Fruit fly (Drosophila melanogaster): ENCODE data around the gene ppk20.
A peak's percentile ranks its signal among the peaks of the same experiment; 100 is the strongest.

ppk20 gene

DNA sequence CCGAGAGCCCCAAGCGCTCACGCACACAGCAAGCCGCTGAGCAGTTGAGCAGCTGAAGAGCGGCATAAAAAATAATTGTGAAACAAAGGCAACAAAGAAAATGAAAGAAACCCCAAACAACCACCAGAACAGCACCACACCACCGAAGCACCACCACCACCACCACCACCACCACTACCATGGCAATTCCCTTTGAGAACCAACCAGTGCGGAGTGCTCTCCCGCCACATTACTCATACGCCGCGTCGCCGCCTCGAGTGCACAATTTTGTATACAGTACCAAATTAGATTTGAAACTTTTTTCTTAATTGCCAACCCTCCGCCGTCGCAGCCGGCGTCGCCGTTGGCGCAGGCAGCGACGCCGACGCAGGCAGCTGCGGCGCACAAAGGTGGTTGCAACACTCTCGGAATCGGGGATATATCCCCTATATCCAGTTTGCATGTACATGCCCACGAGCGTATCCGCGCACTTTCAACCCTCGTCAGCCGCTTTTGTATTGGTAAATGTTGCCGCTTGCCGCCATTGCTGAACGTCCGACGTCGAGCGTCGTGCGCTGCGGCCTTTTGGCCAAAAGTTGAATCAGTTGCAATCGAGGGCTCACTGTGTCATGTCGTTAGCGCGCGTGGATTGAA, 23.4 kb upstream of the ppk20 start, which contains the start of gene dmrt99B:
Gene dmrt99B (plus strand): TSS at position 583 of the 633 bp plus-strand sequence.
- no peak for TF ChIP-seq noc (tag; optimal IDR thresholded peaks at IDR 0.05)

dm6 chr3R:29690960-29691527, 22.4 kb upstream of the ppk20 start:
- no peak for TF ChIP-seq noc (tag; optimal IDR thresholded peaks at IDR 0.05)

- no peak for TF ChIP-seq noc (tag; optimal IDR thresholded peaks at IDR 0.05)
Measured at dm6 chr3R:29690539-29690852, 21.8 kb upstream of the ppk20 start.

DNA sequence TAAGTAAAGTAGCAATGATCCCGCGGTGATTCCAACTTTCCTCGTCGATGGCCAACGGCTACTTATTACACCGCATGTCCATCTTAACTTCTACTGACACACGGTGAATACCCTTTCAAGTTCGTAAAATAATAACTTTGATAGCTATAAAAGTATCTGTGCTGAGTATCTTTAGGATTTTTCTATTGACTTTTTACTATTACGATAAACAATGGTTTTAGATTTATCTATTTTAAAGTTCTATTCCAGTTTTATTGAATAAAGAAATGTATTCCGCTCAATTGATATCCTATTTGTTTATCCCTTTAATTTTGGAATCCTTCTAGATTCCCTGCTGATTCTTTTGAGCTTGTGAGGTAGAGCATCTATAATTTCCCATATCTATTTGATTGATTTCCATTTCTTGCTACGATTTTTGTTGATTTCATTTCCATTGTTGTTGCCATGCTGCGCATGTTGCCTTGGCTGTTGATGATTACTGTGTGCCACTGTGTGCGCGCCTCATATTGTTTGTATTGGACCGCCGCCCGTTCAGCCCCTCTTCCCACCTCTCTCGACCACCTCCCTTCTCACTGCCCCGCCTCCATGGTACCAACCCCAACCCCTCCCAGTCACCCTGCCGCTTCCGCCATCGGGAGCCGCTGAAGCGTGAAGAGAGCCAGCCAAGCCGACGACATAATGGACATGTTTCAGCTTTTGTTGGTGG, 21.3 kb upstream of the ppk20 start:
- TF ChIP-seq noc (tag; optimal IDR thresholded peaks at IDR 0.05): no peak

DNA sequence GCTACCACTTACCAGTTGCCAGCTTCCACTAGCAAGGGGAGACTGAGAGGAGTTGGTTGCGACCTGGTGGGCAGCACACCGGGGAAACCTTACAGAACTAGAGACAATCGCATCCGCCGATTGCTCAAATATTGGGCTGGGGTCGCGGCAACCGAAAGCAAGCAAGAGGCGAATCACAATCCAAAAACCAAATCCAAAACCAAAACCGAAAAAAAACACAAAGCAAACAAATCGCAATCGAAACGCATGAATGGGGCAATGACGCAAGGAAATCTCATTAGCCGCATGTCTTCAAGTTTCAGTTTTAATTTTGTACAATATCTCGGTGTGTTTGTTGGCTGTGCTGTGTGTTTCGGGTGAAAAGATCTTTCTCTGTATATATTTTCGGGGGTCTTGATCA, 20.5 kb upstream of the ppk20 start, which contains the start of gene Obp99c:
Gene Obp99c (minus strand): TSS at position 101 of the 400 bp plus-strand sequence.
- TF ChIP-seq noc (tag; optimal IDR thresholded peaks at IDR 0.05): no peak

- TF ChIP-seq noc (tag; optimal IDR thresholded peaks at IDR 0.05): no peak
Measured at dm6 chr3R:29686698-29687097, 18.0 kb upstream of the ppk20 start.

- TF ChIP-seq noc (tag; optimal IDR thresholded peaks at IDR 0.05): no peak
Measured at dm6 chr3R:29682152-29682600, 13.5 kb upstream of the ppk20 start, which contains the start of the genes CG7582 and Gycalpha99B. TSS of gene CG7582 (minus strand) at chr3R:29682278. TSS of gene Gycalpha99B (plus strand) at chr3R:29682503.

- no peak for TF ChIP-seq noc (tag; optimal IDR thresholded peaks at IDR 0.05)
Measured at dm6 chr3R:29681241-29681640, 12.6 kb upstream of the ppk20 start.

DNA sequence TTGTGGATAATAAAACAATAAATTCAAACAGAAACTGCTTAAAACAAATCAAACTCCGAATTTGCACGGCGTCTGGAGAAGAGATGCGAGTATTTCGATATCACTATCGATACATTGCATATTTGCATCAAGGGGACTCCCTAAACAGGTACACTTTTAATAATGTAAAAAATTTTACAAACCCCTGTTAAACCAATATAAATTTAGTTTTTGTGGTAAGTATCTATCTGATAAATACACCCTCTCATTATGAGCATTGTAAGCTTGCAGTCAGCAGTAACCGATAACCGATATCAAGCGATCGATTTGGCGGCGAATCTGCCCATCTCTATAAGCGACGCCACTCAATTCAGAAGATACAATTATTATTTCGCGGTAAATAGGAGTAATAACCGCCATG, 6.7 kb upstream of the ppk20 start, which contains the start of the genes Bub3 and Cap-D2:
Gene Bub3 (minus strand): TSS at position 89 of the 400 bp plus-strand sequence.
Gene Cap-D2 (plus strand): TSS at position 319 of the 400 bp plus-strand sequence.
- TF ChIP-seq noc (tag; optimal IDR thresholded peaks at IDR 0.05): peak; percentile 10

DNA sequence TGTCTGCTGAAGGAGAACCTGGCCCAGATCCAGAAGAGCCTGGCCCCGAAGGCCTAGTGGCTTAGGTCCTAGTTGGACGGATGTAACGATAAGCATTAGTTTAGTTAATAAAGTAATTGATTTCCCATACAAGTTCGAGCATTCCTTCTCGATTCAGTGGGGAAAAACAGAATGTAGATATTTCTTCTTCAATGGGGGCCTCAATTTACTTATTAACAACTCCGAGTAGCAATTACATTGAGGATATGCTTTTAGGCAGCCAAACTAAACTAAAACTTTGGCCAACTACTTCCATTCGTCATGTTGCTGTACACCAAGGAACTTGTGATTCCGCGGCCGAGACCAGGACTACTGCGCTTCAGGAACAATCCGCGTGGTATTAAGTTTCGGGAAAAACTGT, 3.5 kb upstream of the ppk20 start, which contains the start of gene ppk19:
Gene ppk19 (plus strand): TSS at position 301 of the 400 bp plus-strand sequence.
- TF ChIP-seq noc (tag; optimal IDR thresholded peaks at IDR 0.05): no peak

DNA sequence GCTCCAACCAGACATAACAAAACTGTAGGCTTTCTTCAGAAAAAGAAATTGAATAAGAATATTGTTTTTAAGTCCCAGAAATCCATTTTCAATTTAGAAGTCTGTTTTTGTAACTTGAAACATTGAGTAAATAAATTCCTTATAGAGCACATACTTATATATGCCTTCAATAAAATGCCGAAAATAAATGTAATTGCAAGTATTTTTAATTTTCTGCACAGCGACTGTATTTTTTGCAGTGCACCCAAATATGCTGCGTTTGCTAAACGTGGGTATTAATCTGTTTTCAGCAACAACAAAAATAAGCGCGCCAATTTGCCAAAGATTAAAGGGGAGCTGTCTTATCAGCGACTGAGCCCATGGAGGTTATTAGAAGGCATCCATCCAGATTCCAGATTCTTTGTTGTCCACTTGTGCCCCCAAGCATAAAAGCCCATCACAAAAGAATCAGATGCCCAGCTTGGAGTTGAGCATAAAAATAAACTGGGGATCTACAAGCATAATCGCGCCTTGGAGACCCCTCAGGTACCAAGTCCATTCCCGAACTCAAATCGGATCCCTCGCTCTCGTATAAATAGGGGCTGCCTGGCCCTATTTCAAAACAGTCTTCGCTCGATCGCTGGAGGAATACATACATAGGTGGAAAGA, 2.5 kb upstream of the ppk20 start, which contains the start of gene Obp99a:
Gene Obp99a (plus strand): TSS at position 598 of the 648 bp plus-strand sequence.
- peak; percentile 26 for TF ChIP-seq noc (tag; optimal IDR thresholded peaks at IDR 0.05)

DNA sequence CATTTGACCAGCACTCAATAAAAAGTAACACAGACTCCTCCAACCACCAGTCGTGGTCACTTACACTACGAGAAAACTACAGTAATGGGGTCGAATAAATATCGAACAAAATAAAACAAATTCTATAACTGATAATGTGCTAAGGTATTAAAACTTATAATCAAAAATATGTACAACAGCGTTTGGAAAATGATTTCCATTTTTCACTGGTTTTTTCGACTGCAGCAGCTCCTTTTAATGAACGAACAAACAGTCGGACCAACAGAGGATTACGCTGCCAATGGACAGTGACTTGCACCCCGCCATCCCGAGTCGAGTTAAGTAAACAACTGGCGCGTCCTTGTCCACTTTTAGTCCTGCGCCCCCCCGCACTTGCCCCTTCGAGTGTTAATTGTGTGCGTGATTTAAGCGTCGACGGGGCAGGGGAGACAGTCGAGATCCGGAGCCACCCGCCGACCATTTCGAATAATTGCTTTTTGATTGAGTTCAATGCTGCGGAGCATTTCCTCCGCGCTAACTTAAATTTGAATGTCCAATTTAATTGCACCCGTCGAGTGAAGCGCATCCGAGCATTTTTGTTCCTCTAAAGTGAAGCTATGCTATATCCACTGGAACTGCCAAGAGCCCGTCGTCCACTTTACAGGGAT, 4.4 kb downstream of the ppk20 start, which contains the start of gene ppk21:
Gene ppk21 (plus strand): TSS at position 597 of the 647 bp plus-strand sequence.
- TF ChIP-seq noc (tag; optimal IDR thresholded peaks at IDR 0.05): no peak

DNA sequence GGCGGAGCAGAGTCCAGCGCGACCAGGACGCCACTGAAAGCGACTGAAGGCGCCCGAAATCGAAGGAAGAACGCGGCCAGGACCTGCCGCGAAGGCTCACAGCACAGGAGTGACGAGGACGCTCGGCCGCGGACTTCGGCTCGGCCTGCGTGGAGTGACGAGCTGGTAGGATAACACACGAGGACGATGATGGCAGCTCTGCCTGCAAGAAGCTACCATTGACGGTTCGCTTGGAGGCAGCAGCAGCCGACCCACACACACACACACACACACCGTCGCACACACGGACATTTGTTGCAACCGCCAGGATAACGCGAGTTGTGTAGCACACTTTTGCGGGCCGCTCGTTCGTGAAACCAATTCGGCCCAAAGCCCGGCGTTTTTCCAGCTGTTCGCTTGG, 8.7 kb downstream of the ppk20 start, which contains the start of gene Dop1R2:
Gene Dop1R2 (minus strand): TSS at position 35 of the 400 bp plus-strand sequence.
- no peak for TF ChIP-seq noc (tag; optimal IDR thresholded peaks at IDR 0.05)

DNA sequence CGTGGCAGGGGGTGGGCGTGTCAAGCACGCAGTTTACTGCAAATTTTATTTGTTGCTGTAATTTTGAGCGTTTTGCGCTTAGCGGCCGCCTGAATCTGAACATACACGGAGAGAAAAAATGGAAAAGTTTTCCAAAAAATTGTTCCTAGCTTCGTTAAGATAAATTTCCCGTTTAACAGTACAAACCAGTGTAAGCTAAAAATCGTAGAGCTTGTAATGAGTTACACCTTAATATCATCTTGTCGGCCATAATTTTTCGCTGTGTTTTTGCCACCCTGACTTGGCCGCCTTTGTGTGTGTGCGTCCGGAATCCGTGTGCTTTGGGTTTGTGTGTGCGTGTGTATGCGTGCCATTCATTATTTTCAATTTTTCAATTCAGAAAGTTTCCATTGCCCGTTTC, 17.2 kb downstream of the ppk20 start:
- TF ChIP-seq noc (tag; optimal IDR thresholded peaks at IDR 0.05): no peak

DNA sequence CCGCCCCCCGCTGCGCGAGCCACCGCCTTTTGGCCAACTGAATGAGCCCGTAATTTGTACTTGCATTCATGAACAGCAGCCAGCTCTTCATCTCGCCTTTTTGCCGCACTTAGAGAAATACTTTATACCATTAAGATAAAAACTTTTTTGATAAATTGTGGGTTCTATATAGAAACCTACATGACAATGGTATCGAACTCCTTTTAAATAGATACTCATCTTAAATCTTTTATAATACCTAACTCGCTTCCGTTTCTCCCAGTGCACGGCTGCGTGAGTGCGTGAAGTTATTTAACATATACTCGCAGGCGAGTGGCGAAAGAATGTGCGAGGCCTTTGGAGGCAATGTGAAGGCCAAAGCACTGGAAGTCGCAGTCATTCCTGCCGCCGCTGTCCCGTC, 42.8 kb downstream of the ppk20 start:
- TF ChIP-seq noc (tag; optimal IDR thresholded peaks at IDR 0.05): no peak
